Worm (Caenorhabditis elegans) whole organism, midembryonic: Measurements from ENCODE around the gene F49E12.12.

Experiments used
- T22C8.4 ChIP-seq: fragments of 200-800 bp; sonication (Bioruptor generic); IDR thresholded peaks from 2 replicates; pipeline ENCODE4 v1.3.6; 2022; ENCODE audit warnings: missing genetic modification characterization, missing compliant biosample characterization
- ztf-23 ChIP-seq: fragments of 200-800 bp; sonication (Bioruptor generic); IDR thresholded peaks from 2 replicates; pipeline ENCODE4 v1.3.6; 2022; ENCODE audit warnings: missing genetic modification reagents, missing genetic modification characterization, missing compliant biosample characterization

DNA sequence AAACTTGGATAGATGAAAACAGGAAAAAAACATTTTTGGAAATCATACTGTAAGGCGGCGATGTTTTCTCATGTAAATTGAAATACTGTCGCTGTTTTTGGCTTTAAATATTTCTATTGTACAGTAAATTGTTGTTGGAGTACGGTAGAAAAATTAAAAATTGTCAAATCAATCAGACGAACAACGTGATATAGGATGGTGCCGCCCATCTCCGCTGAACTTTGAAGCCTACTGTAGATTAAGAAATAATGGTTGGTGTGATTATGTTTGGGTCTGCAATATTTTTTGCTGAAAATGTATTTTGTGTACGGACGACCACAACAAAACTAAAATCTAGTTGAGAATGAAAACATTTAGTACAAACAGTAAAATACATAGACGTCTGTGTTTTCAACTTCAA lies 4.3 kb downstream of the F49E12.12 start:
- no peak for TF ChIP-seq T22C8.4
- TF ChIP-seq ztf-23 (GFP tag; lab: Robert Waterston, UW) = no peak
